Fruit fly (Drosophila melanogaster): ENCODE results near the gene Or1a.
A peak's percentile ranks its signal among the peaks of the same experiment; 100 is the strongest.

The Or1a gene

DNA sequence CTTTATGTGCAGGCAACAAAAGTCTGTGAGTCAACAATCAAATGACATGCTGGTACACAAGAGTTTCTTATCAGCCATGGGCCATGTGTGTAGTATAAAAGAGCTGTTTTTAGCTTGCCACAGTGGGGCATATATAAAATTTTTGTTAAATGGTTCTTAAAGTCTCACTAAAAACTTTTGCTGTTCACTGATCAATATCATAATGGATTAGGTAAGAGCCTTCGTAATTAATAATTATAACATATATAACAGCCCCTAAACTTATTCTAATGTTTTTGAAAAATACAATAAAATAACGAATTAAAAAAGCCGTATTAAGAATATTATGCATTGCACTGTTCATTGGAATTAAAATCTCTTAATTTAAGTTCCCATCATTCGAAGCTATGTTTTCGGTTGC is 21.7 kb upstream of the Or1a start (continued):
- peak; percentile 40 for TF ChIP-seq pdm3 (GFP tag; optimal IDR thresholded peaks at IDR 0.05)
- peak; percentile 66 for TF ChIP-seq Hr4 (GFP tag; optimal IDR thresholded peaks at IDR 0.05)
- no peak for TF ChIP-seq Hr39 (GFP tag; optimal IDR thresholded peaks at IDR 0.05)
- peak; percentile 52 for TF ChIP-seq OdsH (GFP tag; optimal IDR thresholded peaks at IDR 0.05)

dm6 chrX:294839-295238 is 20.1 kb upstream of the Or1a start, which contains the start of gene CG13375:
TSS of gene CG13375 (minus strand) at chrX:294962.
- TF ChIP-seq CG3919 (GFP tag; optimal IDR thresholded peaks at IDR 0.05) (no peak), CG8632 (GFP tag; optimal IDR thresholded peaks at IDR 0.05) (no peak), ss (GFP tag; optimal IDR thresholded peaks at IDR 0.05) (no peak), CG6808 (GFP tag; optimal IDR thresholded peaks at IDR 0.05) (no peak), Sox102F (GFP tag; optimal IDR thresholded peaks at IDR 0.05) (no peak), CG34406 (GFP tag; optimal IDR thresholded peaks at IDR 0.05) (no peak), CG1621 (tag; optimal IDR thresholded peaks at IDR 0.05) (no peak), Eip78C (GFP tag) (no peak), CG7368 (GFP tag; optimal IDR thresholded peaks at IDR 0.05) (no peak), CG6792 (GFP tag; optimal IDR thresholded peaks at IDR 0.05) (no peak), acj6 (GFP tag; optimal IDR thresholded peaks at IDR 0.05) (no peak), CG32006 (GFP tag; optimal IDR thresholded peaks at IDR 0.05) (no peak), Eip93F (GFP tag; optimal IDR thresholded peaks at IDR 0.05) (no peak), CG8319 (GFP tag; optimal IDR thresholded peaks at IDR 0.05) (no peak), dsx (GFP tag; optimal IDR thresholded peaks at IDR 0.05; ENCODE audit: poor library complexity, severe bottlenecking) (no peak), Sox15 (GFP tag; optimal IDR thresholded peaks at IDR 0.05) (no peak), CG11902 (GFP tag; optimal IDR thresholded peaks at IDR 0.05) (no peak)

- no peak for TF ChIP-seq fd59A (GFP tag; optimal IDR thresholded peaks at IDR 0.05)
- TF ChIP-seq Sox102F (GFP tag; optimal IDR thresholded peaks at IDR 0.05) = no peak
- no peak for TF ChIP-seq CG10669 (GFP tag; optimal IDR thresholded peaks at IDR 0.05)
- TF ChIP-seq acj6 (GFP tag; optimal IDR thresholded peaks at IDR 0.05) = no peak
- no peak for TF ChIP-seq CG6808 (GFP tag; optimal IDR thresholded peaks at IDR 0.05)
- TF ChIP-seq CG32006 (GFP tag; optimal IDR thresholded peaks at IDR 0.05) = no peak
- TF ChIP-seq Eip93F (GFP tag; optimal IDR thresholded peaks at IDR 0.05) = no peak
- TF ChIP-seq pdm3 (GFP tag; optimal IDR thresholded peaks at IDR 0.05) = no peak
- no peak for TF ChIP-seq fd85E (GFP tag; optimal IDR thresholded peaks at IDR 0.05)
- TF ChIP-seq ss (GFP tag; optimal IDR thresholded peaks at IDR 0.05) = no peak
- no peak for TF ChIP-seq Ets21C (GFP tag; optimal IDR thresholded peaks at IDR 0.05)
- no peak for TF ChIP-seq CG6792 (GFP tag; optimal IDR thresholded peaks at IDR 0.05)
- no peak for TF ChIP-seq CG4318 (GFP tag; optimal IDR thresholded peaks at IDR 0.05)
- TF ChIP-seq CG10631 (GFP tag; optimal IDR thresholded peaks at IDR 0.05) = no peak
- no peak for TF ChIP-seq CG3919 (GFP tag; optimal IDR thresholded peaks at IDR 0.05)
Measured at dm6 chrX:307384-307783, 7.5 kb upstream of the Or1a start, which contains the start of gene CG12470. TSS of gene CG12470 (plus strand) at chrX:307684.

- peak; percentile 61 for TF ChIP-seq CG32006 (GFP tag; optimal IDR thresholded peaks at IDR 0.05)
- peak; percentile 31 for TF ChIP-seq CG6276 (GFP tag; optimal IDR thresholded peaks at IDR 0.05)
- peak; percentile 54 for TF ChIP-seq Hr4 (GFP tag; optimal IDR thresholded peaks at IDR 0.05)
- 0 out of 3 replicates have a peak, but pooled peaks have one; percentile 47 for TF ChIP-seq CG8119 (GFP tag; IDR thresholded peaks at IDR 0.05)
- peak; percentile 27; the same call in 1 of the 2 replicates for TF ChIP-seq CG15336 (GFP tag; IDR thresholded peaks at IDR 0.05)
- TF ChIP-seq CG4318 (GFP tag; optimal IDR thresholded peaks at IDR 0.05) = peak; percentile 17
- no peak for TF ChIP-seq svp (GFP tag)
- TF ChIP-seq CG16779 (tag; optimal IDR thresholded peaks at IDR 0.05) = no peak
- peak; percentile 24 for TF ChIP-seq Eip78C (GFP tag)
Measured at dm6 chrX:311328-311727, 3.6 kb upstream of the Or1a start.

dm6 chrX:333942-334341 is 19.0 kb downstream of the Or1a start:
- TF ChIP-seq Eip78C (GFP tag) (peak; percentile 47), spab (GFP tag; optimal IDR thresholded peaks at IDR 0.05) (no peak), CG6276 (GFP tag; optimal IDR thresholded peaks at IDR 0.05) (peak; percentile 33), CG7368 (GFP tag; optimal IDR thresholded peaks at IDR 0.05) (no peak), Hr4 (GFP tag; optimal IDR thresholded peaks at IDR 0.05) (peak; percentile 51), OdsH (GFP tag; optimal IDR thresholded peaks at IDR 0.05) (peak; percentile 12), fd59A (GFP tag; optimal IDR thresholded peaks at IDR 0.05) (no peak), fd85E (GFP tag; optimal IDR thresholded peaks at IDR 0.05) (no peak), CG11762 (GFP tag; optimal IDR thresholded peaks at IDR 0.05; ENCODE audit: insufficient read depth) (no peak), CG32006 (GFP tag; optimal IDR thresholded peaks at IDR 0.05) (peak; percentile 71), eg (GFP tag; IDR thresholded peaks at IDR 0.05) (0 out of 3 replicates have a peak, but pooled peaks have one; percentile 19), CG8119 (GFP tag; IDR thresholded peaks at IDR 0.05) (peak; percentile 56; the same call in 2 of the 3 replicates), CG6808 (GFP tag; optimal IDR thresholded peaks at IDR 0.05) (no peak), esn (GFP tag; optimal IDR thresholded peaks at IDR 0.05) (no peak), CG3919 (GFP tag; optimal IDR thresholded peaks at IDR 0.05) (no peak), Hr38 (GFP tag; optimal IDR thresholded peaks at IDR 0.05) (no peak), CG15336 (GFP tag; IDR thresholded peaks at IDR 0.05) (0 out of 2 replicates have a peak, but pooled peaks have one; percentile 36), dac (GFP tag; optimal IDR thresholded peaks at IDR 0.05) (no peak)
